Worm (Caenorhabditis elegans): ENCODE data around the gene K03H6.4.

DNA sequence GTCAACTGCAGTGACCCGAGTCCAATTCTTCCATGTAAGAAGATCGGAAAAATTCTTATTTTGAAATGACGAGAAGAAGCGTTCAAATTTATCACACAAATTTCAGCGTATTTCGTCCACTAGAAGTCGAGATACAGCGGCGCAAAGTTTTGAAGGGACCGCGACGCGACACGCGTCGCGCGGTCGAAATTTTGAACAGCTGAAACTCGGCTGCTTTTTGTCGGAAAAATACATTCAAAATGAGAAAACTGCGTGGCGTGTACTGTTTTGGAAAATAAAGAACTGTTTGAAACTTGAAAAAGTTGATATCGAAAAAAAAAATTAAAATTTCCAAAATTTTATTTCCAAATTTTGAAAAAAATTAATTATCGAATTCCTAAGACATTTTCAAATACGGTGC is 8.2 kb downstream of the K03H6.4 start:
- TF ChIP-seq med-1 (GFP tag; optimal IDR thresholded peaks at IDR 0.05; ENCODE audit: insufficient read depth) (no peak), flt-1 (GFP tag; IDR thresholded peaks at IDR 0.05) (no peak), klf-2 (GFP tag; conservative IDR thresholded peaks at IDR 0.05) (no peak), ztf-29 (GFP tag; IDR thresholded peaks at IDR 0.05) (no peak), cog-1 (tag; optimal IDR thresholded peaks at IDR 0.05) (no peak), tab-1 (GFP tag; IDR thresholded peaks at IDR 0.05) (no peak), T22C8.4 (GFP tag; IDR thresholded peaks at IDR 0.05) (no peak)

Measured in whole organism, midembryonic.